Worm (Caenorhabditis elegans) whole organism, mixed stage, embryonic: ENCODE results near the gene gcc-1.

Experiments
- pha-4 ChIP-seq: fragments of 150-350 bp; optimal IDR thresholded peaks from 2 replicates; lab custom pipeline; 2018; ENCODE audit warnings: missing biosample characterization, missing genetic modification reagents, missing genetic modification characterization
- snpc-4 ChIP-seq: fragments of 150-350 bp; optimal IDR thresholded peaks from 2 replicates; lab custom pipeline; 2014; ENCODE audit warnings: missing biosample characterization, missing genetic modification characterization
- tbx-8 ChIP-seq: fragments of 200-800 bp; sonication (Bioruptor generic); optimal IDR thresholded peaks from 2 replicates; lab custom pipeline; 2018; ENCODE audit warnings: mild to moderate bottlenecking, missing genetic modification characterization, moderate library complexity, missing compliant biosample characterization

DNA sequence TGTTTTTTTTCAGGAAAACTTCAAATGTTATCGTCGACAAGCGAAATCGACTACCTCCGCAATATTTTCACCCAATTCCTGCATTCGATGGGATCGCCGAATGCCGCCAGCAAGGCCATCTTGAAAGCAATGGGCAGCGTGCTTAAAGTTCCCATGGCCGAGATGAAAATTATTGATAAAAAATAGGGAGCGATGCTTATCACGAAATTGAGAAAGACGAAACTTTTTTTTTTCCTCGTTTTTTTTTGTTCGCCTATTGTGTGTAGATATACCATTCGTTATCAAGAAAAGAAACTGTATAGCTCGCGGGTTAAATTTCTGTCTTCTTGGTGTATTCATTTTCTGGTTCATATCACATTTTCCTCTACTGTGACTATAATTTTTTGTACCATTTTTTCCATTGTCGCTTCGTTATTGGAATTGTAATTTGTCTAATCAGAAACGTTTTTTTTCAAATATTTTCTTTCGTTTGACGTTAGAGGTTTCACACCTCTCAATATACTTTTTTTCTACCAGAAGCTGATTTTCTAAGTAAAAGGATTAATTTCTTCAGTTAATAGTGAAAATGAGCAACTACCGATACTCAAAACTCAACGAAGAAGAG is 4.3 kb downstream of the gcc-1 start, which contains the start of gene syx-6:
- TF ChIP-seq snpc-4 (tag; lab: Kevin White, UChicago) (no peak), pha-4 (tag; lab: Kevin White, UChicago) (no peak), tbx-8 (GFP tag; lab: Kevin White, UChicago) (no peak)
